Worm (Caenorhabditis elegans) whole organism, mixed stage, embryonic: Measurements from ENCODE around the gene clec-75.
"Not testable (repeated sequence)": the region's sequence is repeated elsewhere in the genome, so short reads cannot be mapped to it uniquely, and the experiment has no call there.

Source experiments
- bed-3 ChIP-seq: fragments of 200-800 bp; sonication (Bioruptor generic); optimal IDR thresholded peaks from 3 replicates; lab custom pipeline; 2018; ENCODE audit warnings: mild to moderate bottlenecking, missing genetic modification characterization, moderate library complexity, missing compliant biosample characterization
- blmp-1 ChIP-seq: fragments of 150-350 bp; optimal IDR thresholded peaks from 2 replicates; lab custom pipeline; 2014; ENCODE audit warnings: missing biosample characterization, missing genetic modification characterization
- ceh-39 ChIP-seq: fragments of 150-350 bp; optimal IDR thresholded peaks from 2 replicates; lab custom pipeline; 2014; ENCODE audit warnings: missing biosample characterization, missing genetic modification characterization
- ceh-43 ChIP-seq: fragments of 200-800 bp; sonication (Bioruptor generic); optimal IDR thresholded peaks from 2 replicates; lab custom pipeline; 2018; ENCODE audit warnings: mild to moderate bottlenecking, missing genetic modification characterization, moderate library complexity, missing compliant biosample characterization
- ceh-83 ChIP-seq: fragments of 200-800 bp; sonication (Bioruptor generic); optimal IDR thresholded peaks from 2 replicates; lab custom pipeline; 2018; ENCODE audit warnings: mild to moderate bottlenecking, missing genetic modification characterization, missing compliant biosample characterization
- ces-1 ChIP-seq: fragments of 150-350 bp; optimal IDR thresholded peaks from 2 replicates; lab custom pipeline; 2014; ENCODE audit warnings: missing biosample characterization, missing genetic modification reagents, missing genetic modification characterization
- cnd-1 ChIP-seq: fragments of 200-800 bp; sonication (Bioruptor generic); optimal IDR thresholded peaks from 2 replicates; lab custom pipeline; 2018; ENCODE audit warnings: mild to moderate bottlenecking, missing genetic modification characterization, missing compliant biosample characterization
- elt-1 ChIP-seq: sonication (generic microtip); optimal IDR thresholded peaks from 2 replicates; lab custom pipeline; 2017; ENCODE audit warnings: missing genetic modification characterization, mild to moderate bottlenecking, missing compliant biosample characterization, antibody characterized with exemption, moderate library complexity, borderline replicate concordance; ENCODE audit not compliant: insufficient read depth
- elt-3 ChIP-seq: fragments of 150-350 bp; optimal IDR thresholded peaks from 2 replicates; lab custom pipeline; 2014; ENCODE audit warnings: missing biosample characterization, missing genetic modification characterization
- flh-1 ChIP-seq: fragments of 200-800 bp; sonication (Bioruptor generic); optimal IDR thresholded peaks from 2 replicates; lab custom pipeline; 2018; ENCODE audit warnings: mild to moderate bottlenecking, missing genetic modification characterization, moderate library complexity, missing compliant biosample characterization
- ham-2 ChIP-seq: fragments of 200-800 bp; sonication (Bioruptor generic); optimal IDR thresholded peaks from 2 replicates; lab custom pipeline; 2018; ENCODE audit warnings: mild to moderate bottlenecking, missing genetic modification characterization, missing compliant biosample characterization
- hlh-1 ChIP-seq: fragments of 150-350 bp; optimal IDR thresholded peaks from 2 replicates; lab custom pipeline; 2014; ENCODE audit warnings: missing biosample characterization, missing genetic modification reagents, missing genetic modification characterization
- lin-13 ChIP-seq: fragments of 150-350 bp; optimal IDR thresholded peaks from 2 replicates; lab custom pipeline; 2014; ENCODE audit warnings: missing biosample characterization, missing genetic modification characterization
- lin-32 ChIP-seq: fragments of 200-800 bp; sonication (Bioruptor generic); optimal IDR thresholded peaks from 2 replicates; lab custom pipeline; 2018; ENCODE audit warnings: mild to moderate bottlenecking, missing genetic modification characterization, missing compliant biosample characterization
- lsy-2 ChIP-seq: fragments of 150-350 bp; optimal IDR thresholded peaks from 2 replicates; lab custom pipeline; 2014; ENCODE audit warnings: missing biosample characterization, missing genetic modification characterization
- mab-5 ChIP-seq: fragments of 150-350 bp; optimal IDR thresholded peaks from 2 replicates; lab custom pipeline; 2014; ENCODE audit warnings: missing biosample characterization, missing genetic modification characterization
- mls-2 ChIP-seq: sonication (generic microtip); optimal IDR thresholded peaks from 2 replicates; lab custom pipeline; 2016; ENCODE audit warnings: mild to moderate bottlenecking, missing genetic modification characterization, moderate library complexity, missing compliant biosample characterization
- nhr-2 ChIP-seq: fragments of 150-350 bp; optimal IDR thresholded peaks from 2 replicates; lab custom pipeline; 2014; ENCODE audit warnings: missing biosample characterization, missing genetic modification characterization
- nhr-237 ChIP-seq: fragments of 150-350 bp; optimal IDR thresholded peaks from 2 replicates; lab custom pipeline; 2014; ENCODE audit warnings: missing biosample characterization, missing genetic modification characterization
- nhr-28 ChIP-seq: fragments of 150-350 bp; optimal IDR thresholded peaks from 2 replicates; lab custom pipeline; 2014; ENCODE audit warnings: missing biosample characterization, missing genetic modification characterization
- nhr-76 ChIP-seq: sonication (generic microtip); optimal IDR thresholded peaks from 2 replicates; lab custom pipeline; 2017; ENCODE audit warnings: missing biosample characterization, missing genetic modification characterization
- sem-2 ChIP-seq: fragments of 200-800 bp; sonication (Bioruptor generic); optimal IDR thresholded peaks from 2 replicates; lab custom pipeline; 2018; ENCODE audit warnings: mild to moderate bottlenecking, missing genetic modification characterization, missing compliant biosample characterization
- snpc-4 ChIP-seq: fragments of 150-350 bp; optimal IDR thresholded peaks from 2 replicates; lab custom pipeline; 2014; ENCODE audit warnings: missing biosample characterization, missing genetic modification characterization
- sptf-1 ChIP-seq: sonication (generic microtip); optimal IDR thresholded peaks from 2 replicates; lab custom pipeline; 2017; ENCODE audit warnings: mild to moderate bottlenecking, missing genetic modification characterization, moderate library complexity, missing compliant biosample characterization
- tbx-8 ChIP-seq: fragments of 200-800 bp; sonication (Bioruptor generic); optimal IDR thresholded peaks from 2 replicates; lab custom pipeline; 2018; ENCODE audit warnings: mild to moderate bottlenecking, missing genetic modification characterization, moderate library complexity, missing compliant biosample characterization
- unc-39 ChIP-seq: fragments of 150-350 bp; optimal IDR thresholded peaks from 2 replicates; lab custom pipeline; 2014; ENCODE audit warnings: missing biosample characterization, missing genetic modification characterization
- unc-62 ChIP-seq: fragments of 150-350 bp; optimal IDR thresholded peaks from 2 replicates; lab custom pipeline; 2014; ENCODE audit warnings: missing biosample characterization, missing genetic modification reagents, missing genetic modification characterization
- zip-8 ChIP-seq: fragments of 150-350 bp; optimal IDR thresholded peaks from 2 replicates; lab custom pipeline; 2014; ENCODE audit warnings: missing biosample characterization, missing genetic modification characterization
- ztf-11 ChIP-seq: fragments of 150-350 bp; optimal IDR thresholded peaks from 2 replicates; lab custom pipeline; 2014; ENCODE audit warnings: missing biosample characterization, missing genetic modification characterization

Gene clec-75

DNA sequence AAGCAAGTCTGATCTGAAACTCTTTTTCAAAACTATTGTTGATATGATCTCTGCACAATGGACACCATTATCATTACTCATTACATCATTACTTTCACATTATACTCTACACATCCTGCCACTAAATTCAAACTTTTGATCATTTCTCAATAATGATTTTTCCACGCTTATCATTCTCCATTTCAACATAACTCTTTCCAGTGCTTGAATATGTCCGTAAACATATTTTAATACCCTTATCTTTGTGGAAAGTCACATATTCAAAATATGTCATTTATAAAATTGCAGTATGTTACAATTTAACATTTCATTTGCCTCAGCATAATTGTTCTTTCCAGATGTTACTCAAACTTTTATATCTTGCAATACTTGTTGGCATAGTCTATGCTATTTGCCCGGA lies at the start of gene clec-75:
clec-75 (plus strand) TSS at position 339 of the 400 bp plus-strand sequence.
- TF ChIP-seq sptf-1 (no peak), ceh-43 (GFP tag; lab: Kevin White, UChicago) (no peak), nhr-28 (no peak), hlh-1 (no peak), snpc-4 (tag; lab: Kevin White, UChicago) (no peak), lin-32 (no peak)

DNA sequence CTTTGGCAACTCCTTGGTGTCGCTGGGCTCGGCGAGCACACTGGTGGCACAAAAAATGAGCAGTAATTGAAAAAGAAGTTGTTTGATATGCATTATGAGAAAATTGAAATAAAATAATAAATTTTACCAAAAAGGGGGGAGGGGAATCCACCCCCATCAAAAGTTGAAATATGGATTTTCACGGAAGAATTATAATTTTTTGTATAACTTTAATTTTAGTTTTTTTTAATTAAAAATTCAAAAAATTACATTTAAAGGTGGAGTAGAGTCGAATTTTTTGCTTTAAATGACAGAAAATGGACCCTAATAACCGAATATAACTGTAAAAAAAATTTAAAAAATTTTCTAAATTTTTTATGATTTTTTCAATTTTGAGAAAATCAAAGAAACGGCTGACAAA lies 48.7 kb upstream of the clec-75 start, which contains the start of gene F56D6.18:
F56D6.18 (minus strand) TSS at position 101 of the 400 bp plus-strand sequence.
- not testable (repeated sequence) for TF ChIP-seq cnd-1 (tag; lab: Kevin White, UChicago); ceh-83 (GFP tag; lab: Kevin White, UChicago); ceh-43 (GFP tag; lab: Kevin White, UChicago)

DNA sequence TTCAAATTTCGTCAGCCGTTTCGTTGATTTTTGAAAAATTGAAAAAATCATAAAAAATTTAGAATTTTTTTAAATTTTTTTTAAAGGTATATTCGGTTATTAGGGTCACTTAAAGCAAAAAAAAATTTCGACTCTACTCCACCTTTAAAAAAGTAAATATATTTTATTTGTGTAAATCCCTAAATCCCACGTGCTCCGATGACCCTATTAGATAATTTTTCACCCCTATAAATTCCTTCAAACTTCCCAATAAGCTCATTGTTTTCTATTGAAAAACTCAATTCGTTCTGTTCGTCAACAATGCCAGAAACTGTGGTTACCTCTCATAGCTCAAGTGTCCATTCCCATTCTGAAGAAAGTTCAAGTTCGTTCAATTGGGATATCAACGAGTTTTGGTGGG lies 47.9 kb upstream of the clec-75 start, which contains the start of gene F56D6.20:
F56D6.20 (plus strand) TSS at position 301 of the 400 bp plus-strand sequence.
- TF ChIP-seq nhr-76 (tag; lab: Kevin White, UChicago) (no peak), ztf-11 (no peak), lin-32 (no peak), zip-8 (no peak), cnd-1 (tag; lab: Kevin White, UChicago) (no peak), blmp-1 (no peak)
- TF ChIP-seq, all 35 proteins: peak for 0

DNA sequence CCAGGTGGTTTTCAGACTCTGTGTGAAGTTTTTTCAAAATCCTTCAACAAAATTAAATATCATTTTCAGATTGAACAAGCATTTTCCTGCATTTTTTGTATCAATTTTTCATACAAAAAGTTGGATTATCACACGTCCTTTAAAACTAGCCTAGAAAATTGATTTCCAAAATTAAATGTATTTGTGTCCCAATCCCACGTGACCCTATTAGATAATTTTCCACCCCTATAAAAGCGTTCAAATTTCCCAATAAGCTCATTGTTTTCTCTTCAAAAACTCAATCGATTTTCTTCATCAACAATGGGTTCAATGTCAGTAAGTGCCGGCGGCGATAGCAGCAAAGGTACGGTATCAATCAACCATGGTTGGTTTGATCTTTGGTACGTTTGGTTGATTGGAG lies 46.1 kb upstream of the clec-75 start, which contains the start of gene F56D6.19:
F56D6.19 (plus strand) TSS at position 301 of the 400 bp plus-strand sequence.
- TF ChIP-seq mls-2 (tag; lab: Kevin White, UChicago), result no peak
- TF ChIP-seq lin-32, result no peak
- TF ChIP-seq ceh-83 (GFP tag; lab: Kevin White, UChicago), result no peak
- no peak for TF ChIP-seq snpc-4 (tag; lab: Kevin White, UChicago)
- no peak for TF ChIP-seq ztf-11
- TF ChIP-seq tbx-8 (GFP tag; lab: Kevin White, UChicago), result no peak
- no peak for TF ChIP-seq sptf-1
- no peak for TF ChIP-seq ceh-39 (tag; lab: Kevin White, UChicago)

DNA sequence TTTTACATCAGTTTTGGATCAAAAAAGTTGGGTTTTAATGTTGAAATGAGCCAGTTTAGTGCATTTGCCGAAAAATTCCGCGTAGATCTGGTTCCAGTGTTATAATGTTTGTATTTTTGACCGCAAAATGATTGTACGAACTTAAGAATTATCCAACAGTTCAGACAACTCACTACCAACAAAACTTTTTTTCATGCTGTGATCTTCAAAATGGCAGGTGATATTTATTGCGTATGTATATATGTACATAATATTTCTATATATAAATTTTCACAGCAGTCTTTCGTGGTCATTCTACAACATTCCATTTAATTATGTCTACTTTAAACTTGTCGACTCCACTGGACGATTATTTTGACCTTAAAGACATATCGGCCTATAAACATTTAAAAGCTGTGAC lies 45.2 kb upstream of the clec-75 start, which contains the start of gene srz-20:
srz-20 (plus strand) TSS at position 301 of the 400 bp plus-strand sequence.
- no peak for TF ChIP-seq ces-1
- no peak for TF ChIP-seq zip-8
- no peak for TF ChIP-seq mls-2 (tag; lab: Kevin White, UChicago)
- no peak for TF ChIP-seq nhr-2 (tag; lab: Kevin White, UChicago)
- no peak for TF ChIP-seq bed-3
- no peak for TF ChIP-seq ceh-43 (GFP tag; lab: Kevin White, UChicago)
- no peak for TF ChIP-seq unc-39 (tag; lab: Kevin White, UChicago)
- TF ChIP-seq lin-13 (tag; lab: Kevin White, UChicago), result no peak
- no peak for TF ChIP-seq tbx-8 (GFP tag; lab: Kevin White, UChicago)
- TF ChIP-seq ceh-83 (GFP tag; lab: Kevin White, UChicago), result no peak
- TF ChIP-seq ztf-11, result no peak
- TF ChIP-seq sem-2 (GFP tag; lab: Kevin White, UChicago), result no peak
- TF ChIP-seq elt-3 (tag; lab: Kevin White, UChicago), result no peak
- no peak for TF ChIP-seq lsy-2 (tag; lab: Kevin White, UChicago)
- TF ChIP-seq mab-5 (tag; lab: Kevin White, UChicago), result no peak

DNA sequence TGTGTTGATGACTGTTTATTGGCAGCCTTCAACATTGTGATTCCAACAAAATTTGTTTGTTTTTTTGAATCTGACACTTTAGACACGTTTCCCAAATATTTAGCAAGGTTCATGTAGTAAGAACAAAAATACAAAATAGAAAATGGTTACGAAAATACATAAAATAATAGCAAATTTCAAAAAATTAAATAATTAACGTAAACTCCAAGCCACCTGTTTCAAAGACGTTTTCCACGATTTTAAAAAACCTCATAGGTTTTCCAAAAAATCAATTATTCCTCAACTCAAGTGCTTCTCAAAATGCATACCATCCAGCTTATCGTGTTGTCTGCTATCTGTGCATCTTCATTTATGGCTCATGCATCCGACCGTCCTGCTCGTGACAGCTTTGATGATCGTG lies 43.1 kb upstream of the clec-75 start, which contains the start of gene F56D6.14:
F56D6.14 (plus strand) TSS at position 301 of the 400 bp plus-strand sequence.
- TF ChIP-seq lsy-2 (tag; lab: Kevin White, UChicago), result no peak
- no peak for TF ChIP-seq elt-1
- TF ChIP-seq ceh-43 (GFP tag; lab: Kevin White, UChicago), result no peak
- no peak for TF ChIP-seq ceh-83 (GFP tag; lab: Kevin White, UChicago)
- TF ChIP-seq lin-13 (tag; lab: Kevin White, UChicago), result no peak
- no peak for TF ChIP-seq nhr-237 (tag; lab: Kevin White, UChicago)
- TF ChIP-seq flh-1 (GFP tag; lab: Kevin White, UChicago), result no peak
- no peak for TF ChIP-seq blmp-1
- no peak for TF ChIP-seq tbx-8 (GFP tag; lab: Kevin White, UChicago)
- TF ChIP-seq cnd-1 (tag; lab: Kevin White, UChicago), result no peak
- TF ChIP-seq ceh-39 (tag; lab: Kevin White, UChicago), result no peak
- no peak for TF ChIP-seq mls-2 (tag; lab: Kevin White, UChicago)
- TF ChIP-seq ham-2 (GFP tag; lab: Kevin White, UChicago), result no peak
- no peak for TF ChIP-seq unc-39 (tag; lab: Kevin White, UChicago)
- no peak for TF ChIP-seq unc-62 (GFP tag; lab: Kevin White, UChicago)
- TF ChIP-seq elt-3 (tag; lab: Kevin White, UChicago), result no peak
- TF ChIP-seq hlh-1, result no peak
- no peak for TF ChIP-seq lin-32
